Fruit fly (Drosophila melanogaster): ENCODE measurements around the gene CG4101.

dm6 chr3L:16644505-16644904, 32.2 kb downstream of the CG4101 start:
- TF ChIP-seq h (optimal IDR thresholded peaks at IDR 0.05): no peak
- no peak for TF ChIP-seq Sin3A (optimal IDR thresholded peaks at IDR 0.05)
- TF ChIP-seq Myc (optimal IDR thresholded peaks at IDR 0.05): no peak
- no peak for TF ChIP-seq ttk (optimal IDR thresholded peaks at IDR 0.05)
- TF ChIP-seq psq (optimal IDR thresholded peaks at IDR 0.05): no peak

Measured in Kc167 (cell line).